Worm (Caenorhabditis elegans): Measurements from ENCODE around the gene nmat-1.
A peak's percentile ranks its signal among the peaks of the same experiment; 100 is the strongest.

nmat-1 gene

DNA sequence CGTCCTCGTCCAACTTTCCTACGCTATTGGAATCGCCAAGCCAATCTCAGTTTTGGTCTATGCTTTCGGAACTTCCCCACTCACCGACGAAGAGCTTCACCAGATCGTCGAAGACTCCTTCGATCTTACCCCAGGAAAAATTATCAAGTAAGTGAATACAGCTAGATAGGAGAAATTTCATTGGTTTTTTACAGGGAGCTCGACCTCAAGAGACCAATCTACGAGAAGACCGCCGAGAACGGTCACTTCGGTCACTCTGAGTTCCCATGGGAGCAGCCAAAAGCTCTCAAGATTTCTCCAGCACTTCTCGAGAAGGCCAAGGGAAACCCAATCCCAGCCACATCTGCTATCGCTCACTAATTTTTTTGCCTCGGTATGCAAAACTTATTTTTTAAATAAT lies 50.8 kb downstream of the nmat-1 start:
- no peak for TF ChIP-seq lin-13 (tag; optimal IDR thresholded peaks at IDR 0.05)
- TF ChIP-seq nhr-12 (tag; optimal IDR thresholded peaks at IDR 0.05), result no peak

DNA sequence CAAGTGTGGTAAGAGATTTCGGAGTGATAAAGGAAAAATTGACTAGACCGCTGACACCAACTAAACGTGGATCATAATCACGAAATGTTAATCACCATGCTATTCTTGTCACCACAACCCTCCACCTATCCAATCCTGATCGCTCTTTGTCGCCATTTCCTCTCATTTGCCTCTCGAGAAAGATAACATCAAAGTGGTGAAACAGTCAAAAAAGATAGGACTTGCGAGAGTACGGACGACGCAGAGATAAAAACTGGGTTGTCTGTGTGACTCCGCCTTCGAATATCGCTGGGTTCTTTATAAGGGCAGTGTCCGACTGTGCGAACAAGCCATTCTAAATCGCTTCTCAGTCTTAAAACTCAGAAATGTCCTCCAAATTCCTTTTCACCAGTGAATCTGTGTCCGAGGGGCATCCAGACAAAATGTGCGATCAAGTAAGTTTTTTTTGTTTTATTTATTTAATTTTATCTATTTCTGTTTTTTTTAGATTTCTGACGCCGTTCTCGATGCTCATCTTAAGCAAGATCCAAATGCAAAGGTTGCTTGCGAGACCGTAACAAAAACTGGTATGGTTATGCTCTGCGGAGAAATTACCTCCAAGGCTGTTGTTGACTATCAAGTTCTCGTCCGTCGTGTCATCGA lies 52.1 kb downstream of the nmat-1 start, which contains the start of gene sams-1:
TSS of gene sams-1 (plus strand) at position 300 of the 642 bp plus-strand sequence.
- TF ChIP-seq ceh-39 (tag; optimal IDR thresholded peaks at IDR 0.05) (no peak), sptf-1 (tag; optimal IDR thresholded peaks at IDR 0.05) (no peak), elt-1 (tag; optimal IDR thresholded peaks at IDR 0.05; ENCODE audit: borderline replicate concordance, insufficient read depth) (peak; percentile 75)

DNA sequence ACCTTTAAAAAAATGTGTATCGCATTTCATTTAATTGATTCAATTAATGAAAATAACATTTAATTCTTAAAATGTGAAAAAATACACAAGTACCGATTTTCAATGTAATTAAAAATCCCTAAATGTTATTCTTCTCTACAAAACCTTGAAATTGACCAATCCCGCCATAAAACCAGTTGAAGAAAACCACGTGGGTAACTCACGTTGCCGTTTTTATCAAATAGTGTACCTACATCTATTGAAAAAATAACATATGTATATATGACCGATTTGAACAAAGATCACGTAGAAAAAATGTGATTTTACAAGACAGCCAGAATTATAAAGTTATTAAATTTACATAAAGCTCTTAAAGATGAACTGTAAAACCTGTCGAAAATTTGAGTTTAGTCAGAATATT lies 52.7 kb downstream of the nmat-1 start:
- no peak for TF ChIP-seq lin-32 (GFP tag; optimal IDR thresholded peaks at IDR 0.05)
- no peak for TF ChIP-seq mab-5 (tag; optimal IDR thresholded peaks at IDR 0.05)
- TF ChIP-seq nhr-237 (tag; optimal IDR thresholded peaks at IDR 0.05), result no peak
- TF ChIP-seq mls-2 (tag; optimal IDR thresholded peaks at IDR 0.05), result no peak
- TF ChIP-seq cnd-1 (tag; optimal IDR thresholded peaks at IDR 0.05), result no peak
- TF ChIP-seq lsy-2 (tag; optimal IDR thresholded peaks at IDR 0.05), result no peak
- no peak for TF ChIP-seq ces-1 (GFP tag; optimal IDR thresholded peaks at IDR 0.05)
- TF ChIP-seq elt-3 (tag; optimal IDR thresholded peaks at IDR 0.05), result no peak
- TF ChIP-seq lin-13 (tag; optimal IDR thresholded peaks at IDR 0.05), result no peak
- TF ChIP-seq nhr-2 (tag; optimal IDR thresholded peaks at IDR 0.05), result no peak
- no peak for TF ChIP-seq mep-1 (tag; optimal IDR thresholded peaks at IDR 0.05)

DNA sequence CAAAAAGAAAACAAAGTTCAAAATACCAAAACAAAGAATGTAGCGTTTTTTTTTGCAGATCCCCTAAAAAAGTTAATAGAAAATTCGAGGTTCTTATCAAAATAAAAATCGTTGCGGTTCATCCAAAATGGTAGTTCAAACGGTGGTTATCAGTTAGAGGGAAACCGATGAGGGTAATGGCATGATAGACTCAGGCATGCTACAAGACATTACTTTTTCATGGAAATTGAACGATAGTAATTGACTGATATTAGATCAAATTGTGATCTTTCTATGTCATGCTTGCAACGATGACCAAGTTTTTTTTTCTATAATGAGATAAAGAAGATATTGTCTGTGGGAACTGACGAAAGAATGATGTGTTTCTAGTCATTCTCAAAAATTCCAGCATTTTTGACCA lies 53.3 kb downstream of the nmat-1 start:
- no peak for TF ChIP-seq zip-8 (tag; optimal IDR thresholded peaks at IDR 0.05)
- no peak for TF ChIP-seq ceh-39 (tag; optimal IDR thresholded peaks at IDR 0.05)
- no peak for TF ChIP-seq snpc-4 (tag; optimal IDR thresholded peaks at IDR 0.05)
- no peak for TF ChIP-seq lin-13 (tag; optimal IDR thresholded peaks at IDR 0.05)
- no peak for TF ChIP-seq sem-2 (GFP tag; optimal IDR thresholded peaks at IDR 0.05)
- TF ChIP-seq hlh-1 (tag; optimal IDR thresholded peaks at IDR 0.05), result no peak
- no peak for TF ChIP-seq pha-4 (tag; optimal IDR thresholded peaks at IDR 0.05)
- TF ChIP-seq nhr-76 (tag; optimal IDR thresholded peaks at IDR 0.05), result no peak
- no peak for TF ChIP-seq nhr-28 (tag; optimal IDR thresholded peaks at IDR 0.05)
- no peak for TF ChIP-seq blmp-1 (tag; optimal IDR thresholded peaks at IDR 0.05)
- no peak for TF ChIP-seq bed-3 (GFP tag; optimal IDR thresholded peaks at IDR 0.05)
- no peak for TF ChIP-seq lsy-2 (tag; optimal IDR thresholded peaks at IDR 0.05)
- no peak for TF ChIP-seq ham-2 (GFP tag; optimal IDR thresholded peaks at IDR 0.05)
- no peak for TF ChIP-seq elt-3 (tag; optimal IDR thresholded peaks at IDR 0.05)
- no peak for TF ChIP-seq elt-1 (tag; optimal IDR thresholded peaks at IDR 0.05; ENCODE audit: borderline replicate concordance, insufficient read depth)
- TF ChIP-seq mep-1 (tag; optimal IDR thresholded peaks at IDR 0.05), result no peak
- no peak for TF ChIP-seq unc-62 (GFP tag; optimal IDR thresholded peaks at IDR 0.05)
- no peak for TF ChIP-seq drap-1 (GFP tag; optimal IDR thresholded peaks at IDR 0.05)

Data from whole organism, mixed stage, embryonic.